Worm (Caenorhabditis elegans) whole organism, late embryonic: ENCODE measurements around the gene T26E4.2.

ENCODE experiments used
- che-1 ChIP-seq: sonication (generic microtip); optimal IDR thresholded peaks from 2 replicates; lab custom pipeline; 2016; ENCODE audit warnings: mild to moderate bottlenecking, missing genetic modification characterization, missing compliant biosample characterization
- elt-2 ChIP-seq: sonication (generic microtip); optimal IDR thresholded peaks from 2 replicates; lab custom pipeline; 2016; ENCODE audit warnings: missing genetic modification reagents, missing genetic modification characterization, missing compliant biosample characterization
- ets-4 ChIP-seq: sonication (generic microtip); optimal IDR thresholded peaks from 2 replicates; lab custom pipeline; 2016; ENCODE audit warnings: missing genetic modification characterization, missing compliant biosample characterization
- nhr-11 ChIP-seq: fragments of 150-350 bp; optimal IDR thresholded peaks from 2 replicates; lab custom pipeline; 2014; ENCODE audit warnings: missing biosample characterization, missing genetic modification characterization
- pha-4 ChIP-seq: fragments of 150-350 bp; optimal IDR thresholded peaks from 2 replicates; lab custom pipeline; 2018; ENCODE audit warnings: missing biosample characterization, missing genetic modification reagents, missing genetic modification characterization
- rnt-1 ChIP-seq: sonication (generic microtip); optimal IDR thresholded peaks from 2 replicates; lab custom pipeline; 2016; ENCODE audit warnings: missing genetic modification characterization, missing compliant biosample characterization
- tbx-2 ChIP-seq: sonication (generic microtip); optimal IDR thresholded peaks from 2 replicates; lab custom pipeline; 2016; ENCODE audit warnings: missing genetic modification characterization, missing compliant biosample characterization
- unc-55 ChIP-seq: sonication (generic microtip); optimal IDR thresholded peaks from 2 replicates; lab custom pipeline; 2017; ENCODE audit warnings: missing biosample characterization, missing genetic modification reagents, missing genetic modification characterization

DNA sequence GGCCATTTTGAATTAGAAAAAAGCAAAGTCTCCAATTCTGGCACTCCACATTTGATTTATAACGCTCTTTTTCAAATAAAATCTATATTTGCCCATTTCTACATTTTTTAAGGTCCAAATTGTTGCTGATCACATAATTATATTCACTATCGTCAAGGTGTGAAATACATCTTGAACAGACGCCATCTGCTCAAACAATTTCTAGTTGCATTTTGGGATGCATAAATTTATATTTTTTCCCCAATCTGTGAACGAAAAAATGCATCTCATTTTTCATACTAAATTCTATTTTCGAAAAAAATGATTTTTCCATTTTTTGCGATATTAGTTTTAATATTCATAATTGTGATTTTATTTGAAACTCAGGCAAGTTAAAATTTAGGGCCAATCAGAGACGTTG lies 12.1 kb downstream of the T26E4.2 start, which contains the start of gene T26E4.7:
- no peak for TF ChIP-seq ets-4
- no peak for TF ChIP-seq tbx-2
- TF ChIP-seq unc-55 = no peak
- TF ChIP-seq elt-2 (tag; lab: Kevin White, UChicago) = no peak
- no peak for TF ChIP-seq pha-4
- TF ChIP-seq nhr-11 = no peak
- no peak for TF ChIP-seq rnt-1
- TF ChIP-seq che-1 = no peak
